Fruit fly (Drosophila melanogaster) ovary, adult (tissue): Measurements from ENCODE around the gene CG18404.

Experiments
- CG17801 ChIP-seq: fragments of 200-800 bp; optimal IDR thresholded peaks from 2 replicates; lab custom pipeline; 2019; ENCODE audit warnings: missing biosample characterization, mild to moderate bottlenecking, missing genetic modification characterization, moderate library complexity; ENCODE audit not compliant: partially characterized antibody

The CG18404 gene

DNA sequence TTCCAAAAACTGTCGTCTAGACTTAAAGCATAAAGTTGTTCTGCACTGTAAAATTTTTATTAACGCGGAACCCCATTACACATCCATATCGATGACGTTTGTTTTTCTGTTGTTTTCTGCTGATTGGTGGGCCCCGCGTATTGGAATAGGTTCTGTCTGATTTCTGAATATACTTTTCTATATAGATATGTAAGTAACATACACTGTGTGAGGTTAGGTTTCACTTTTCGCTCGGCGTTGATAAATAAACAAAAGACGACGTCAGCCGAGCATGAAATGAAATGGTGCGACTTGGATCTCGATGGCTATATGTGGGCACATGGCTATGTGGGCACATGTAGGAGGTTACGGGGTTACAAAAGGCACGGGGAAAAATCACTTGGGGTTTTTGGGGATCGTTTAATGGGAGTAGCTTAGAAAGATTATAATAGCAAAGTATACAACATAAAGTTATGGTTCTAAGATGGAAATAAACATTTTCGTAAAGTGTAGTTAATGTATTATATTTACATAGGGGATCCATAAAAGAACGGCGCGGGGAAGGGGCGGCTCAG lies 30.1 kb downstream of the CG18404 start:
- TF ChIP-seq CG17801 (GFP tag; lab: Kevin White, UChicago), result no peak

DNA sequence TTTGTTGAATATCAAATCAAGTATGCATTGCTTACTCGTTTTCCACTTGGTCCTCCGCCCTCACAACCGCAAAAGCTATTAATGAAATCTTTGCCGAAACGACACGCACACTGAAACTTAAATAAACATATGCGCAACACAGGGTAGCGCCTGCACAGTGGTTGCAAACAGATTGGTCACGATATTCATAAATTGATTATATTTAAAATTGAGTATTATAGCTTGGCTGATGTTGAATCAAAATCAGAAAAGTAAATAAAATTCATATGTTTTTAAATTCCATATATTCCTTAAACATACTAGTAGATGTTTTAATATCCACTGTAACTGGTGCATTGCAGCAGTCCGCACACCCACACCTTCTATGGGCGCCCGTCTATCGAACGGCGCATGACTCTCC lies 31.0 kb downstream of the CG18404 start:
- TF ChIP-seq CG17801 (GFP tag; lab: Kevin White, UChicago), result no peak

DNA sequence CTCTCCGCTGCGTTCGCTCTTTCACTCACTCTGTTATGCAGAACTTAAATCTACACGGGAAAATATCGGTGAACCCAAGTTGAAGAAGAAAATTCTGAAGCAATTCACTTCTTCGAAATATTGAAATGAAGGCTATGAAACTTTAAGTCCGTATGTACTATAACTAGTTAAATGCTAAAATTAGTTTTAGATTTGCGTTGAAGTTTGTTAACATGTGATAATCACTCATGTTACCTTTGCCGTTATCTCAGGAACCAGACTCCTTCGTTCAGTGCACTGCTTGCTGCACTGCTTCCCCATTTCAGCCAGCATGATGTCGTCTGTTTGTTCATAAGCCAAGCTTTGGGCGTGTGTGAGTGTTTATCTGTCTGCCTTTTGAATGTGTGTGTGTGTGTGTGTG lies 31.6 kb downstream of the CG18404 start:
- TF ChIP-seq CG17801 (GFP tag; lab: Kevin White, UChicago), result no peak

DNA sequence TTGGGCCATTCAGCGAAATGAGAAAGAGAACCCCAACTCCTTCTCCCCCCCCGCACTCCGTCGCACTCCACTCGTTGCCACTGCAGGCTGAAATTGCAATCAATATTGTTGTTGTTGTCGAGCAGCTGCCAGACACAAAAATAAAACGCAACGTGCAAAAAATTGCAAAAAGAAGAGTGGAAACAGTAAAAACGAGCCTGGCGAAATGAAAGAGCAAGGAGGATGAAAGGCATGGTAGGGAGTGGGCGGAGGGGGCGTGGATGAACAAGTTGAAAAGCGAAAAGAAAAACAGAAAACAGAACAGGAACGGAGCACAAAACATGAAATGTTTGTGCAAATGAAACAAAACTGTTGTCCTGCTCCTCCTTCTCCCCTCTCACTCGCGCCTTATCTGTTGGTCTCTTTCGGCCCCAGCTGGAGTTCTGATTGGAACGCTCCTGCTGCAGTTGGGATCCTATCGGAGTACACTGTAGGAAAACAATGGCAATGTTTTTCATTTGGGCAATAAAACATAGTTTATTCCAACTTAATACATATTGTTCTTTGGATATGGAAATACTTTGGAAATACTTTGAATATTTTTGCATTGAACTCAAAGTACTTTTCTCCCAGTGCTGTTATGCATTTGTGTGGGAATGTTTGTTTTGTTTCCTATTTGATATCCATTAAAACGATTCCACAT lies 32.1 kb downstream of the CG18404 start:
- TF ChIP-seq CG17801 (GFP tag; lab: Kevin White, UChicago), result no peak

DNA sequence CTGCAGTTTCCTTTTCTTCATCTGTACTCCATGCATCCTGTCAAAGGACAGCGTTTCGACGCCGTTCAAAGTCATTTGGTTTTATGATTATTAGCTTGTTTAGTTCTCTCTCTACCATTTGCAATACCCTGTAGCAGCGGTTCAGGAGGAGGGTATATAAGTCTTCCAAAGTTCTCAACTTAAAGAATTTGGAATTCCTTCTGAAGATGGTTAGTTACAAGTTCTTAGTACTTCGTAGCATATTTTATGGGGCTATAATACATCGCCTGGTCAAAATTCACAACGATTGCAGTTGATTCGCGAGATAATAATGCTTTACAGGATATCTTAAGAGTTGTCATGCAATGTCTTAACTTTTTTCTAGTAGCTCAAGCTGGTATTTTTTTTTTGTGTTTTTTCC lies 33.4 kb downstream of the CG18404 start:
- TF ChIP-seq CG17801 (GFP tag; lab: Kevin White, UChicago), result no peak

DNA sequence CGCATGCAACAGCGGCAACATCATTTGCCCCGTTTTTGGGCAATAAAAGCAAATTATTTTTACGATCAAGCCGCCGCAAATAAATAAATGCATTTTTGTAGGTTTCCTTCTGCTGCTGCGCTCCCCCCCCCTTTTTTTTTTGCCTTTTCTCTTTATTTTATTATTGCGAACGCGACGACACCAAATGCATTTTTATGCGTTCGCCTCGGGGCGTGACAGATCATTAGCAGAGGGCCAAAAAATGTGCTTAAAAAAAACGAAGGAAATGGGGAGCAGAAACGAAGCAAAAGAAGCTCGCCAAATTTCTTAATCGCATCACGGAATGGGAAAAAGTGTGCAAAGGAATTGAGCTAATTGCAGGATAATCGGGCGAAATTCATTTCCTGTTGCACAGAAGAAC lies 34.4 kb downstream of the CG18404 start:
- TF ChIP-seq CG17801 (GFP tag; lab: Kevin White, UChicago), result no peak

DNA sequence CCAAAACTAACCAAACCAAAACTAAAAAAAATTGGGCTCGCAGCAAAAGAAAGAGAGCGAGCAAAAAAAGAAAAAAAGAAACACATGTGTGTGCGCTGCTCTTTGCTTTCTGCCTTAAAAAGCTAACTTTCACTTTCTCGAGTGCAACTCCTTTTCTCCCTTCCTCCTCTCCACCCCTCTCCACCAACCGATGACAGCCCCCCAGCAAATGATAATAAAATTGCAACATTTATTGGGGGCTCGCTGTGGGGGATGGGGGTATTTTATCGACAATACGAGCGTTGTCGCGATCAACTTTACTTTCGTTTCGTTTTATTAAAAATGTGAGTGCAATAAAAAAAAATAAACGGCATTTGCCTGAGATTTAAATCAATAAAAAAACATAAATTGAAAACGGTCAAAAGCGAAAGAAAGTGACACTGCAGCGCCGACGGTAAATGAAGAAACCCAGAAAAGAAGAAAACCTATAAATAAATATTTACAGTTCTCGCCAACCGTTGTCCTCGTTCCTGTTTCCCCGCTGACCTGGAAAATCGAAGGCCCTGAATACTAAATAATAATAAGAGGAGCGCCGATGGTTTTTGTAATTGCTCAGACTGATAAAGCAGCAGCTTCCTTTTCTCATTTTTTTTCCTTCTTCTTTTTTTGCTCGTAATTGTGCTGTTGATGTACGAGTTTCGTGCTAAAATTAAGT lies 35.5 kb downstream of the CG18404 start:
- TF ChIP-seq CG17801 (GFP tag; lab: Kevin White, UChicago), result no peak

DNA sequence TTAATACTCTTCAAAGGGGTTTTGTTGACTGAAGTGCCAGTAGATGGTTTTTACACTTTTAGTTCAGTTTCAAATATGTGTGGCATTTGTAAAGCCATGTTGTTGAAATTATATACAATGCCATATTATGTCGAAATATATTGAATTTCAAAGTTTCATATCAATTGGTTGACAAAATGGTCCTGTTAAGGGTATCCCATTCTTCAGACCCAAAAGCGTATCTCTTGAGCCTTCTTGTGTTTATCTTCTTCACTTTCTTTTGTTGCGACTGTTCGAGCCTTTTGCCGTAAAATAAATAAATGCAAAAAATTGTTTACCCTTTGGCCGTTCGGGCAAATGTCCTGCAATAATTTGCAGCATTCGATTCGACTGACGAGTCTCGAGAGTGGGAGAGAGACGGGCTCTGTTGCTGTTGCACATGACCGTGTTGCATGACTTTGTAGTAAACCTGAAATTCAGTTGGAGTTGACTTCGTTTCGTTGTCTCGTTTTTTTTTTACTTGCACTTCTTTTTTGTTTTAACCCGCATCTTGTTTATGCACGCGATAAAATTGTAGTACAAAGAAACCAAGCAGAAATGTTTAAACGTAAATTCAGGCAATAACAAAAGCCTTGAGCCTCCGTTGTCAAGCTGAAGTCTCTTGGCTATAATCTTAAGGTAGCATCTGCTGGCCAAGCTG lies 36.2 kb downstream of the CG18404 start:
- TF ChIP-seq CG17801 (GFP tag; lab: Kevin White, UChicago), result no peak

DNA sequence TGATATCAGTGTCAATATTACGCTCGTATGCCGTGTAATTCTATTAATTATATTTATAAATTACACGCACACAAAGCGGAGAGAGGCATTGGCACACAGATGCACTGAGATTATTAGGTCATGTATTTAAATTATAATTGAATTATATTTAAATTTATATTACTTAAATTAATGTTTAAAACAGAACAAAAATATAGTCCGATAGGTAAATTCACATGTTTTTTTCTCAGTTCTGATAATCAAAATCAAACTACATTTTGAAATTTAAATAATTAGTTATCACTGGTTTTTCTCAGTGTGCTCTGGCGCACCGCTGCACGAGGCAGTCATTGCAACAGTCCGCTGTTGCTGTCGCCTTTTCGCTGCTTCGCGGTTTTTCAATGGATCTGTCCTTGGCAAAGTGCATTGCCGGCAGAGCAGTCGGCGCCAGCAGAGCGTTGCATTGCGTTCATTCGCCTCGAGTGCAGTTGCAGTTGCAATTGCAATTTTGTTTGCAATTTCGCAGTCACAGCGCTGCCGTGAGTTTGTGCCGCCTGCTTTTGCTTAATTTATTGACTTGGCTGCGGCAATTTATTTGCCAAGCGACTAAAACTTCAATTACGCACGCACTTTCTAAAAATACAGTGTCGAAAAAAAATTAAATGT lies 40.6 kb downstream of the CG18404 start:
- no peak for TF ChIP-seq CG17801 (GFP tag; lab: Kevin White, UChicago)

DNA sequence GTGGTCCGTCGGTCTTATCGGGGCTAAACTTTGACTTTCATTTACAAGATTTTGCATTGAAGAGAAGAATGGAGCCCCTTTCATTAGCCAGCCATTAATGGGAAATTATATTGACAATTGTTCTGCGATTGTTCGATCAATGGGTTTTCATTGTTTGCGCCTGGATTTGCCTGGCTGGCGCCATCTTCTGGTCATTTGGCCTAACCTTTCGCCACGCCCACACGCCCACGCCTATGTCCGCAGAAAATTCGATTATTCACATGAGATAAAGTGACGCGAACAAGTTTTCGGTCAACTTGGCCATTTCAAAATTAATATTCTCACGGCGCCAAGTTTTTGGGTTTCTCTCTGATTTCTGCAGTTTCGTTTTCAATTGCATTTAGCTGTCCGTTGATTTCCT lies 41.6 kb downstream of the CG18404 start:
- TF ChIP-seq CG17801 (GFP tag; lab: Kevin White, UChicago), result no peak

DNA sequence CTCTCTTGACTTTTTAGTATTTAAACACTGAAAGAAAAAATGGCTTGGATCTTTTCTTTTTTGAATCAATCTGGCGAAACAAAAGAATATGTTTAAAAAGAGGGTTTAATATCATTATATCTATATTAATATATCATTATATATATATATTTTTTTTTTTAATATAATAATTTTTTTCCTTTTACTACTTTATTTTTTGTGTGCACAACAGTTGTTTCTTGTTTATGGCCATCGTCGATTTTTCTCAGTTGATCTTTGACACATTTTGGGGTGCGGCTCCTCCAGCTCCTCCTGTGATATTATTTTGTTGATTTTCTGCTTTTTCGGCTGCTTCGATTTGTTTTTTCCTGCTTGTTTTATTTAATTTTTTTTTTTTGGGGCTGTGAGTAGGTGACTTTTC lies 42.0 kb downstream of the CG18404 start:
- TF ChIP-seq CG17801 (GFP tag; lab: Kevin White, UChicago), result no peak

DNA sequence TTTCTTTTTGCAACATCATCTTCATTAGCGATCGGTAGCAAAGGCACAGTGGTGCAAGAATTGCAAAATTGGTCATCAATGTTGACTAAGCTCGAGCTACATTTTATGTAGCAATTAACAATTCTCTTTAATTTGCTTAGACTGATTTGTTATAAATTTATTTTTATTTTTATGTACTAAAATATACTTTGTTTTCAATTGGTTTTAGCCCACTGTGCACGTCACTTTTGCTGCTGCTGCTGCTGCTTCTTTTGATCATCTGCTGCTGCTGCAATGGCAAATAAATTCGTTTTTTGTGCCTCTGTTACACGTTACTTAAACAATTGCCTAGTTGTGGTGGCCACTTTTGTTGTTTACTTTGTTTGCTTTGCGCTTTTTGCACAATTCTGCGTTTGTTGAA lies 43.1 kb downstream of the CG18404 start:
- TF ChIP-seq CG17801 (GFP tag; lab: Kevin White, UChicago), result peak; percentile 92

DNA sequence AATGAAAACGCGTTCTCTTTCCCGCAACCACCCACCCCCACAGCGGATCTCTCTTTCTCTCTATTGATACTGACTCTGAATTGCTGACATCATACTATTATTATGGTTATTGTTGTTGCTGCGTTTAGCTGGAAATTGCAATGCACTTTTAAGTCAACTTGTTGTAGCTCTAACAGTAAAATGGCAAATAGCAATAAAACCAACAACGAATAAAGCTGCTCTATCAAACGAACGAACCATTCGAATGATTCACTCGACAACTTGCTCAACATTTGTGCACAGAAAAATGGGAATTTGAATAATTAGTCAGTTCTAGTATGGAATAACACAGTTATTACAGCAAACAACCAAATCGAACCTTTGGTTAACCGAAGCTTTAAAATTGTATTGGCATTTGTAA lies 43.9 kb downstream of the CG18404 start:
- TF ChIP-seq CG17801 (GFP tag; lab: Kevin White, UChicago), result no peak

DNA sequence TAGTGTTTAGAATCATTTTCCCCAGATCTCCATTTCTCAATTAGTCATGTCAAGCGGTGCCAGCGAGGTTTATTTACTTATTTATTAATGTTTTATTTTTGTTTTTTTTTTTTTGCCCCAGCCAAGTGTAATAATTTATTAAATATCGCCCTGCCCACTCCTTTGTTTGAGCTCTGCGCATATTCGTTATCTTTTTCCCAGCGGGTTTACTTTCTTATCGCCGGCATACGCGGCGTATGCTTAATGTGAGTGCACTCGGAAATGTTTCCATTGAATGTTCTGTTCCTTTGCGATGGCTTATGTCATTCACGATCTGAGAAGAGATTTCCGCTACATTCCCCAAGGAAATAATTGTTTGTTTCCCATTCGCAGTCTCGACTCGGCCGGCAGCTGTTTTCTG lies 44.7 kb downstream of the CG18404 start:
- no peak for TF ChIP-seq CG17801 (GFP tag; lab: Kevin White, UChicago)

DNA sequence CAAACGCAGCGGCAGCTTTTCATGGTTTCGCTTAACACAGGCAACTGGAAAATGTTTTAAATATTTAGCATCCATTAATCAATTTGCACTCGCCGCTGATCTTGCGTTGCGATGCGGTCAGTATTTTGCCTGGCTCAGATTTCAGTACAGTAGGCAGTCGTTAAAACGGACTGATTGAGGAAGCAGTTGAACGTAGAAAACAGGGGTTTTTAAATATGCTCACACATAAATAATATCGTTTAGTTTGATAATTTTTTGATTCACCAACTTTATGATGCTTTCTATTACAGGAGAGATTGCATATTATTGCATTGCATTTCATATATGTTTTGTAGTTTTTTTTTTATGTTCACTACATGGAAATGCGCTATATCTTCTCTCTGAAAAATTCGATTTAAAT lies 50.4 kb downstream of the CG18404 start:
- no peak for TF ChIP-seq CG17801 (GFP tag; lab: Kevin White, UChicago)
